Fruit fly (Drosophila melanogaster) whole organism, embryonic: ENCODE results near the gene CG12096.

Experiments
- Atf-2 ChIP-seq: fragments of 200-800 bp; sonication (Bioruptor generic); optimal IDR thresholded peaks from 2 replicates; lab custom pipeline; 2016; ENCODE audit warnings: missing biosample characterization, missing genetic modification characterization
- CG12155 ChIP-seq: fragments of 200-800 bp; sonication (Bioruptor generic); optimal IDR thresholded peaks from 3 replicates; lab custom pipeline; 2016; ENCODE audit warnings: missing biosample characterization, missing genetic modification characterization
- CG12299 ChIP-seq: fragments of 200-800 bp; sonication (Bioruptor generic); optimal IDR thresholded peaks from 2 replicates; lab custom pipeline; 2018; ENCODE audit warnings: missing biosample characterization, mild to moderate bottlenecking, missing genetic modification characterization
- CG12744 ChIP-seq: fragments of 200-800 bp; sonication (Bioruptor generic); optimal IDR thresholded peaks from 2 replicates; lab custom pipeline; 2016; ENCODE audit warnings: missing biosample characterization, missing genetic modification characterization
- CG13123 ChIP-seq: fragments of 200-800 bp; sonication (Bioruptor generic); optimal IDR thresholded peaks from 2 replicates; lab custom pipeline; 2016; ENCODE audit warnings: missing biosample characterization, missing genetic modification characterization
- CG13894 ChIP-seq: fragments of 200-800 bp; sonication (Bioruptor generic); optimal IDR thresholded peaks from 3 replicates; lab custom pipeline; 2018; ENCODE audit warnings: missing biosample characterization, mild to moderate bottlenecking, missing genetic modification characterization, moderate library complexity
- CG16863 ChIP-seq: fragments of 200-800 bp; sonication (Bioruptor generic); optimal IDR thresholded peaks from 3 replicates; lab custom pipeline; 2016; ENCODE audit warnings: missing biosample characterization, missing genetic modification characterization
- CG17186 ChIP-seq: fragments of 200-800 bp; sonication (Bioruptor generic); optimal IDR thresholded peaks from 3 replicates; lab custom pipeline; 2017; ENCODE audit warnings: missing biosample characterization, missing genetic modification reagents, missing genetic modification characterization
- CG1832 ChIP-seq: fragments of 200-800 bp; sonication (Bioruptor generic); optimal IDR thresholded peaks from 2 replicates; lab custom pipeline; 2017; ENCODE audit warnings: missing biosample characterization, mild to moderate bottlenecking, missing genetic modification characterization, inconsistent platforms
- CG2199 ChIP-seq: fragments of 200-800 bp; sonication (Bioruptor generic); IDR thresholded peaks from 3 replicates; pipeline ENCODE4 v1.3.6; 2022; ENCODE audit warnings: missing biosample characterization, missing genetic modification characterization
- CG2202 ChIP-seq: fragments of 200-800 bp; sonication (Bioruptor generic); optimal IDR thresholded peaks from 2 replicates; lab custom pipeline; 2018; ENCODE audit warnings: missing biosample characterization, mild to moderate bottlenecking, missing genetic modification characterization
- CG31365 ChIP-seq: fragments of 200-800 bp; sonication (Bioruptor generic); optimal IDR thresholded peaks from 2 replicates; lab custom pipeline; 2018; ENCODE audit warnings: missing biosample characterization, mild to moderate bottlenecking, missing genetic modification characterization
- CG3995 ChIP-seq: fragments of 200-800 bp; sonication (Bioruptor generic); optimal IDR thresholded peaks from 3 replicates; lab custom pipeline; 2016; ENCODE audit warnings: missing biosample characterization, missing genetic modification characterization
- CG5180 ChIP-seq: fragments of 200-800 bp; sonication (Bioruptor generic); optimal IDR thresholded peaks from 3 replicates; lab custom pipeline; 2017; ENCODE audit warnings: missing biosample characterization, missing genetic modification characterization, mild to moderate bottlenecking, moderate library complexity, missing genetic modification reagents
- CG5953 ChIP-seq: fragments of 200-800 bp; sonication (Bioruptor generic); IDR thresholded peaks from 2 replicates; pipeline ENCODE4 v1.3.6; 2022; ENCODE audit warnings: missing biosample characterization, missing genetic modification characterization
- CG6254 ChIP-seq: fragments of 200-800 bp; sonication (Bioruptor generic); optimal IDR thresholded peaks from 3 replicates; lab custom pipeline; 2017; ENCODE audit warnings: mild to moderate bottlenecking, missing biosample characterization, missing genetic modification reagents, missing genetic modification characterization
- CG6272 ChIP-seq: fragments of 200-800 bp; sonication (Bioruptor generic); IDR thresholded peaks from 2 replicates; pipeline ENCODE4 v1.3.6; 2022; ENCODE audit warnings: missing biosample characterization, missing genetic modification characterization
- CG7987 ChIP-seq: fragments of 200-800 bp; sonication (Bioruptor generic); optimal IDR thresholded peaks from 2 replicates; lab custom pipeline; 2018; ENCODE audit warnings: missing biosample characterization, mild to moderate bottlenecking, missing genetic modification characterization, moderate library complexity
- CG9215 ChIP-seq: fragments of 200-800 bp; sonication (Bioruptor generic); IDR thresholded peaks from 2 replicates; pipeline ENCODE4 v1.3.6; 2022; ENCODE audit warnings: missing biosample characterization, missing genetic modification characterization
- Chrac-16 ChIP-seq: fragments of 200-800 bp; sonication (Bioruptor generic); optimal IDR thresholded peaks from 3 replicates; lab custom pipeline; 2016; ENCODE audit warnings: missing biosample characterization, missing genetic modification characterization
- Dbx ChIP-seq: fragments of 200-800 bp; sonication (Bioruptor generic); IDR thresholded peaks from 3 replicates; pipeline ENCODE4 v1.3.6; 2022; ENCODE audit warnings: missing biosample characterization, missing genetic modification characterization
- Dip2 ChIP-seq: fragments of 200-800 bp; sonication (Bioruptor generic); IDR thresholded peaks from 2 replicates; pipeline ENCODE4 v1.3.6; 2022; ENCODE audit warnings: missing biosample characterization, missing genetic modification characterization
- Gsc ChIP-seq: fragments of 200-800 bp; sonication (Bioruptor generic); IDR thresholded peaks from 2 replicates; pipeline ENCODE4 v1.3.6; 2022; ENCODE audit warnings: missing biosample characterization, missing genetic modification characterization
- HLH4C ChIP-seq: fragments of 200-800 bp; sonication (Bioruptor generic); IDR thresholded peaks from 3 replicates; pipeline ENCODE4 v1.3.6; 2022; ENCODE audit warnings: missing biosample characterization, missing genetic modification characterization; ENCODE audit not compliant: partially characterized antibody
- Hr39 ChIP-seq: fragments of >200 bp; optimal IDR thresholded peaks from 2 replicates; lab custom pipeline; 2017
- Spps ChIP-seq: fragments of 200-800 bp; sonication (Bioruptor generic); optimal IDR thresholded peaks from 2 replicates; lab custom pipeline; 2018; ENCODE audit warnings: missing biosample characterization, mild to moderate bottlenecking, missing genetic modification characterization
- Tbp ChIP-seq: fragments of >200 bp; optimal IDR thresholded peaks from 2 replicates; lab custom pipeline; 2018; ENCODE audit warnings: missing biosample characterization, missing genetic modification characterization
- Xbp1 ChIP-seq: fragments of 200-800 bp; sonication (Bioruptor generic); optimal IDR thresholded peaks from 3 replicates; lab custom pipeline; 2016; ENCODE audit warnings: missing biosample characterization, mild to moderate bottlenecking, missing genetic modification characterization
- abd-A ChIP-seq: fragments of 200-800 bp; sonication (Bioruptor generic); optimal IDR thresholded peaks from 3 replicates; lab custom pipeline; 2019; ENCODE audit warnings: missing biosample characterization, mild to moderate bottlenecking, missing genetic modification characterization, moderate library complexity
- bbx ChIP-seq: fragments of 200-800 bp; sonication (Bioruptor generic); IDR thresholded peaks from 2 replicates; pipeline ENCODE4 v1.3.6; 2022; ENCODE audit warnings: missing biosample characterization, missing genetic modification characterization; ENCODE audit not compliant: partially characterized antibody
- bigmax ChIP-seq: fragments of 200-800 bp; sonication (Bioruptor generic); optimal IDR thresholded peaks from 2 replicates; lab custom pipeline; 2018; ENCODE audit warnings: missing biosample characterization, mild to moderate bottlenecking, missing genetic modification characterization
- br ChIP-seq: fragments of >200 bp; optimal IDR thresholded peaks from 2 replicates; lab custom pipeline; 2017
- bsh ChIP-seq, 2 experiments: fragments of 200-800 bp; sonication (Bioruptor generic); optimal IDR thresholded peaks; 2 replicates each; lab custom pipeline; 2017 to 2018; ENCODE audit warnings: mild to moderate bottlenecking in 2 of 2, missing biosample characterization in 2 of 2, missing genetic modification characterization in 2 of 2, moderate library complexity in 1 of 2
- chinmo ChIP-seq: fragments of 200-800 bp; sonication (Bioruptor generic); IDR thresholded peaks from 4 replicates; pipeline ENCODE4 v1.3.6; 2022; ENCODE audit warnings: missing biosample characterization, missing genetic modification characterization; ENCODE audit not compliant: partially characterized antibody
- crol ChIP-seq: fragments of 200-800 bp; sonication (Bioruptor generic); IDR thresholded peaks from 2 replicates; pipeline ENCODE4 v1.3.6; 2022; ENCODE audit warnings: missing biosample characterization, missing genetic modification characterization
- ewg ChIP-seq: fragments of 200-800 bp; sonication (Bioruptor generic); optimal IDR thresholded peaks from 3 replicates; lab custom pipeline; 2017; ENCODE audit warnings: mild to moderate bottlenecking, missing biosample characterization, missing genetic modification reagents, missing genetic modification characterization
- gce ChIP-seq: fragments of 200-800 bp; sonication (Bioruptor generic); IDR thresholded peaks from 3 replicates; pipeline ENCODE4 v1.3.6; 2022; ENCODE audit warnings: missing biosample characterization, missing genetic modification characterization
- gsb-n ChIP-seq: fragments of 200-800 bp; sonication (Bioruptor generic); optimal IDR thresholded peaks from 3 replicates; lab custom pipeline; 2018; ENCODE audit warnings: missing biosample characterization, mild to moderate bottlenecking, missing genetic modification characterization
- nmo ChIP-seq: fragments of 200-800 bp; sonication (Bioruptor generic); optimal IDR thresholded peaks from 2 replicates; lab custom pipeline; 2018; ENCODE audit warnings: missing biosample characterization, mild to moderate bottlenecking, missing genetic modification characterization, moderate library complexity
- nom ChIP-seq: fragments of 200-800 bp; sonication (Bioruptor generic); optimal IDR thresholded peaks from 2 replicates; lab custom pipeline; 2017; ENCODE audit warnings: missing biosample characterization, missing genetic modification characterization, mild to moderate bottlenecking, moderate library complexity, missing genetic modification reagents
- schlank ChIP-seq: fragments of 200-800 bp; sonication (Bioruptor generic); optimal IDR thresholded peaks from 2 replicates; lab custom pipeline; 2018; ENCODE audit warnings: missing biosample characterization, mild to moderate bottlenecking, missing genetic modification characterization
- scrt ChIP-seq: fragments of 200-800 bp; sonication (Bioruptor generic); optimal IDR thresholded peaks from 2 replicates; lab custom pipeline; 2018; ENCODE audit warnings: missing biosample characterization, mild to moderate bottlenecking, missing genetic modification characterization, moderate library complexity
- sqz ChIP-seq: fragments of 200-800 bp; sonication (Bioruptor generic); optimal IDR thresholded peaks from 3 replicates; lab custom pipeline; 2018; ENCODE audit warnings: missing biosample characterization, mild to moderate bottlenecking, missing genetic modification characterization
- sr ChIP-seq: fragments of 200-800 bp; sonication (Bioruptor generic); IDR thresholded peaks from 3 replicates; pipeline ENCODE4 v1.3.6; 2022; ENCODE audit warnings: missing biosample characterization, missing genetic modification characterization
- tgo ChIP-seq: fragments of 200-800 bp; sonication (Bioruptor generic); IDR thresholded peaks from 3 replicates; pipeline ENCODE4 v1.3.6; 2022; ENCODE audit warnings: missing biosample characterization, missing genetic modification characterization
- twi ChIP-seq: fragments of 200-800 bp; optimal IDR thresholded peaks from 2 replicates; lab custom pipeline; 2019; ENCODE audit warnings: missing biosample characterization, mild to moderate bottlenecking, missing genetic modification characterization, moderate library complexity
- tx ChIP-seq: fragments of 200-800 bp; sonication (Bioruptor generic); optimal IDR thresholded peaks from 2 replicates; lab custom pipeline; 2016; ENCODE audit warnings: missing biosample characterization, missing genetic modification characterization

Gene CG12096

DNA sequence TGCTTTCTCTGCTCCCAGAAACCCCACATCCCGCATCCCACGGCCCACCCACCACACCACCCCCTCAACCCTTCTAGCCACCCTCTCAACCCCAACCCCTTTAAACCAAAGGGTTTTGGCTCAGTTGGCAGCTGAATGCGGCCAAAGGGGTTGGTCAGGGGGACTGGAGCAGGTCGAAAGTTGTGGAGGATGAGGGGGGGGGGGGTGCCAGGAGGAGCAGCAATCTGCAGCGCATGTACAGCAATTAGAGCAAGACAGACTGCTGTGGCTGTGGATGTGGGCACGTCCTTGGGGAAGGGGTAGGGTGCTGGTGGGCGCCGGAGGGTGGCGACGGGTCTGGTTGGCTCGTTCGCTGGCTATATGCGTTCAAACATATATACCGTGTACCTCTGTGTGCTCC, 49.1 kb downstream of the CG12096 start:
- TF ChIP-seq abd-A (tag; lab: Kevin White, UChicago) (peak; percentile 68), CG5180 (GFP tag; lab: Kevin White, UChicago) (no peak), CG1832 (GFP tag; lab: Kevin White, UChicago) (peak; percentile 33), Dbx (0 out of 3 replicates have a peak, but pooled peaks have one; percentile 12), chinmo (GFP tag; lab: Robert Waterston, UW) (0 out of 4 replicates have a peak, but pooled peaks have one; percentile 50), CG13894 (tag; lab: Kevin White, UChicago) (peak; percentile 5), Hr39 (lab: Kevin White, UChicago) (peak; percentile 50), CG5953 (GFP tag; lab: Robert Waterston, UW) (peak; percentile 13; the same call in 1 of the 2 replicates), ewg (GFP tag; lab: Kevin White, UChicago) (peak; percentile 54), crol (GFP tag; lab: Robert Waterston, UW) (peak; percentile 90), bsh (GFP tag; optimal IDR thresholded peaks at IDR 0.05; lab: Kevin White, UChicago) (no peak)
- TF ChIP-seq, all 482 proteins: peak for 9

dm6 chrX:13209410-13209809, 50.0 kb downstream of the CG12096 start:
- TF ChIP-seq scrt (GFP tag; lab: Kevin White, UChicago): peak; percentile 26
- no peak for TF ChIP-seq Spps (tag; lab: Kevin White, UChicago)
- TF ChIP-seq CG6254: no peak
- TF ChIP-seq CG16863: no peak
- peak; percentile 76 for TF ChIP-seq nom
- peak; percentile 47 for TF ChIP-seq sqz (GFP tag; lab: Kevin White, UChicago)
- no peak for TF ChIP-seq Dip2 (GFP tag; lab: Robert Waterston, UW)
- TF ChIP-seq Tbp (GFP tag; lab: Kevin White, UChicago): no peak
- no peak for TF ChIP-seq nmo (GFP tag; lab: Kevin White, UChicago)
- no peak for TF ChIP-seq CG3995 (GFP tag; lab: Kevin White, UChicago)
- TF ChIP-seq gce (GFP tag; lab: Robert Waterston, UW): no peak
- TF ChIP-seq CG17186 (GFP tag; lab: Kevin White, UChicago): no peak
- TF ChIP-seq ewg (GFP tag; lab: Kevin White, UChicago): peak; percentile 15
- no peak for TF ChIP-seq CG7987 (GFP tag; lab: Kevin White, UChicago)
- TF ChIP-seq Gsc (GFP tag; lab: Robert Waterston, UW): no peak
- TF ChIP-seq, all 482 proteins: peak for 4

DNA sequence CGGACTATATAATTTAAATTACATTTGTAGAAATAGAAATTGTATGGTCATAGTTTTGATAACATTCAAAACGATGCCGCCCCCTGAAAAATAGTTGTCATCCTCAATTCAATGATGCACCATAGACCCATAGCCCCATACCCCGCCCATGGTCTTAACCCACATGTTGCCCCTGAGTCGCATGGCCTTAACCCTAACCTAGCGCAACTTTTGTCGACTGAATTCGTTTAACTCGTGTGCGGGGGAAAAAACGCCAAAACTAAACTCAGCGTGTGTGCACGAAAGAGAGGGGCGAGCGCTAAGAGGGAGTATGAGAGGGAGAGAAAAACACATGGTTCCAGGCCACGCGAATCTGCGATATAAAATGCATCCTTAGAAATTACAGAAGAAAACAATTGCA, 51.0 kb downstream of the CG12096 start:
- TF ChIP-seq sr (GFP tag; lab: Robert Waterston, UW) (peak; percentile 57; the same call in 2 of the 3 replicates), CG12299 (no peak), twi (tag; lab: Kevin White, UChicago) (peak; percentile 51), CG6272 (GFP tag; lab: Robert Waterston, UW) (no peak), bbx (GFP tag; lab: Robert Waterston, UW) (peak; percentile 11; the same call in 1 of the 2 replicates), CG13123 (no peak), CG31365 (tag; lab: Kevin White, UChicago) (no peak), CG2202 (tag; lab: Kevin White, UChicago) (no peak), nom (no peak), Chrac-16 (no peak), gsb-n (tag; lab: Kevin White, UChicago) (no peak), tx (GFP tag; lab: Kevin White, UChicago) (no peak), CG2199 (GFP tag; lab: Robert Waterston, UW) (0 out of 3 replicates have a peak, but pooled peaks have one; percentile 37), crol (GFP tag; lab: Robert Waterston, UW) (peak; percentile 41), CG12155 (GFP tag; lab: Kevin White, UChicago) (no peak), br (lab: Kevin White, UChicago) (no peak), HLH4C (GFP tag; lab: Robert Waterston, UW) (0 out of 3 replicates have a peak, but pooled peaks have one; percentile 7), CG1832 (GFP tag; lab: Kevin White, UChicago) (peak; percentile 29), chinmo (GFP tag; lab: Robert Waterston, UW) (0 out of 4 replicates have a peak, but pooled peaks have one; percentile 29), Xbp1 (no peak), CG9215 (no peak), schlank (tag; lab: Kevin White, UChicago) (no peak), CG7987 (GFP tag; lab: Kevin White, UChicago) (no peak), bigmax (GFP tag; lab: Kevin White, UChicago) (peak; percentile 28), CG12744 (no peak), Atf-2 (GFP tag; lab: Kevin White, UChicago) (no peak), tgo (GFP tag; lab: Robert Waterston, UW) (no peak)
